Worm (Caenorhabditis elegans) whole organism, L4 larva: ENCODE measurements around the gene ZK622.5.

Source experiments
- lsy-2 ChIP-seq, 2 experiments: fragments of 150-350 bp in 1 of 2; sonication (generic microtip) in 1 of 2; optimal IDR thresholded peaks; 2 replicates each; lab custom pipeline; 2014 to 2017; ENCODE audit warnings: missing biosample characterization in 2 of 2, missing genetic modification characterization in 2 of 2
- mdl-1 ChIP-seq, 2 experiments: fragments of 150-350 bp in 1 of 2; sonication (generic microtip) in 1 of 2; optimal IDR thresholded peaks; 2 replicates each; lab custom pipeline; 2014 to 2017; ENCODE audit warnings: missing biosample characterization in 2 of 2, missing genetic modification characterization in 2 of 2
- nhr-76 ChIP-seq: fragments of 150-350 bp; optimal IDR thresholded peaks from 2 replicates; lab custom pipeline; 2014; ENCODE audit warnings: missing biosample characterization, missing genetic modification characterization

DNA sequence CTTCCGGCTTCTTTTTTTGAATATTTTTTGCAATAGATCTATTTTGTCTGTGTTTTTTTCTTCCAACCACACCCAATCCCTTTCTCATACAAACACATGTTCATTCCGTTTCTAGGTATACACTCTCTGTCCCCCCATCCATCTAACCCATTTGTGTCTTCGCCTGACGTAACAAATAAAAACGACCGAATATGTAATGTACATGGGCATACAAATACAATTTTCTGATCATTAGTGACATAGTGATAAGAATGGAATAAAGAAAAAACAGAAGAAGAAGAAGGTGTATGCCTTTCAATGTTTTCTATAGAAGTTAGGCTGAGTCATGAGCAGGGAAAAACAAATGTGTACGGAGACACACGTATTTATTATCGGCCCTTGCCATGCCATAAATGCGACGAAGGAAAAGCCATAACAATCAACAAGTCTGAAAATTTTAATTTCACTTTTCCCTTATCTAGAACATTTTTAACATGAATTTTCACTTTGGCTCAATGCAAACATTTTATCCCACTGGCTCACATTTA is 44.5 kb downstream of the ZK622.5 start:
- TF ChIP-seq mdl-1 (tag; optimal IDR thresholded peaks at IDR 0.05; lab: Kevin White, UChicago) (no peak), lsy-2 (tag; optimal IDR thresholded peaks at IDR 0.05; lab: Kevin White, UChicago) (peak in 1 of 2 experiments; percentile 34), nhr-76 (tag; lab: Kevin White, UChicago) (no peak)
